Worm (Caenorhabditis elegans): Measurements from ENCODE around the gene F58F9.9.
"Not testable (repeated sequence)": the region's sequence is repeated elsewhere in the genome, so short reads cannot be mapped to it uniquely, and the experiment has no call there.

F58F9.9 gene

DNA sequence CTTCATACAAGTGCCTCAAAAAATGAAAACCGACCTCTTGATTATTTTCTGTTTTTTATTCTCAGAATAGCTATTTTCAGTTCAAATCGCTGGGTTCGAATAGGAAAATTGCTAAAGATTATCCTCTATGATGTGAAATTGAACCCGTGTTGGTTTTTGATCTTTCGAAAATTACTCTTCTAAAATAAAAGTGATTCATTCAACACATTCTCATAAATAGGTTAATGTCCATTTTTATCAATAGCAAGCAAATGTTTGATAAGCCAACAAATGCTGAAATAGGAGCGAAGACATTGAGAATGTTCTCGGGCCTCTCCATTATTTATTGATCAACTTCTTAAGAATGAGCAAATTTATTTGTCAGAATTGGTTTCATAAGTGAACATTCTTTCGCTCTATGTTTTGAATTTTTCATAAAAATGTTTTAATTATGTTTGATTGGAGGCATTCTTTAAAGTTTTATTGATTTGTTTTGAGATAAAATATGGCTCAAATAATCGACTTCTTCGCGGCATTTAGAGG, 7.3 kb upstream of the F58F9.9 start, which contains the start of gene F58F9.3:
F58F9.3 (plus strand) TSS at position 472 of the 522 bp plus-strand sequence.
- TF ChIP-seq nhr-80 (tag; optimal IDR thresholded peaks at IDR 0.05) (peak; percentile 37), egrh-3 (GFP tag; IDR thresholded peaks at IDR 0.05) (no peak), lin-26 (GFP tag; IDR thresholded peaks at IDR 0.05) (no peak)

DNA sequence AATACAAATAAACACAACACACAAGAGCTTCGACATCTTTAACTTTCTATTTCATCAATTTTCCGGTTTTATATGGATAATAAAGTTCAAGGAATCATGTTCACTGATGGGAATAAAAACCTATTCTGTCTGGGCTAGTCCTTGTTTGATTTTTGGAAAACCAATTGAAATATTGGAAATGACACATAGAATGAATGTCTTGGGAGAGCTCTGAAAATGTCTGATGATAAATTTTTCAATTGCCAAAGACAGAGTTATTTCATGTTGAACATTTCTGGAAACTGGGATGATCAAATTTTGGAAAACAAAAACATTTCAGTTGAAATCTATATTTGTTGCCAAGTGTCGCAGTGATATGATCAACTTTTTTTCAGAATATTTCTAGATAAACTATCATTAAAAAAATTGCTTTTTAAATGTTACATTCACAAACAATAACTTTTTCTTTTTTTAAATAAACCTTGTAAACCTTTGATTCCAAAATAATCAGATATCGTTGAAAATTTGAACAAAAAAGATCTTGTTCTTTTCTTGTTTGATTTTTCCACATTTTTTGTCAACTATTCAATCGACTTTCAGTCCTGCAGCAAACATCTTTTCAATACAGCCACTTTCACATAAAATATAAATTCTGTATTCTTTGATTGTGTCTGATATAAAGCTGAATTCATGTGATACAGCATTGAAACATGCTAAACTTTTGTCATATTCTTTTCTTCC, 2.4 kb upstream of the F58F9.9 start, which contains the start of the genes F58F9.6 and F58F9.8:
F58F9.6 (minus strand) TSS at position 101 of the 720 bp plus-strand sequence.
F58F9.8 (plus strand) TSS at position 670 of the 720 bp plus-strand sequence.
- TF ChIP-seq tbp1 (GFP tag; optimal IDR thresholded peaks at IDR 0.05) = no peak

DNA sequence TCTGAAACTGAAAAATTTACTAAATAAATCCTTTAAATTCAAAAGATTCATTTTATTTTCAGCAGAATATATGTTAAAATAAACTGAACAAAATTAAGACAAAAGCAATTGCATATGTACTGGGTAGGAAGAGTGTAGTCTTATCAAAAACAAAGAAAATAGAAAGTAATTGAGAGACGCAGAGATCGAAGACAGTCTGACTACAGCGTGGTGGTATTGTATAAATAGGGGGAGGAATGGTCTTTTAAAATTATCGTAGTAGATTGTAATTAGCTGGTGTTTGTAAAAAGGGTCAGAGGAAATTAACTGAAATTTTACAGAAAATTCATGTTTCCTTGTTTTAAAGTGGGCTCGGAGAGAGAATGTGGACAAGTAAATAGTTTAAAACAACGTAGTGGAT, 8.4 kb downstream of the F58F9.9 start, which contains the start of gene acox-3:
acox-3 (minus strand) TSS at position 7 of the 400 bp plus-strand sequence.
- TF ChIP-seq madf-8 (GFP tag; conservative IDR thresholded peaks at IDR 0.05) = no peak
- peak; percentile 18 for TF ChIP-seq nhr-80 (tag; optimal IDR thresholded peaks at IDR 0.05)

DNA sequence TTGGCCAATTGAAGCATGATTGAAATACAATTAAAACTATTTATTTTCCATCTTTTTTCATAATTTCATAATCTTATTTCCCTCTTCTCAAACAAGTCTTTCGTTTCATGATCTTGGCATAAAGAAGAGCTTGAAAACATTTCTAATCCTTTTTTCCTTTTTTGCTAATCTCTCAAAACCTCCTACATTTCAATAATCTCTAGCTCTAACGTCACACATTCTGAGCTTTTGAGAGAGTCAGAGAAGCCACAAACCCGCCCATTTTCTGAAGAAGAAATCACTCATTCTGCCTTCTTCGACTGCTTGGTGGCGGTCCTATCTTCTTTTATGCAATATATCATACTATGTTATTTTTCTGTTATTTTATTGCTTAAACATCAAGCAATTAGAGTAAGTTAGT, 9.5 kb downstream of the F58F9.9 start, which contains the start of gene F58F9.1:
F58F9.1 (plus strand) TSS at position 251 of the 400 bp plus-strand sequence.
- TF ChIP-seq ztf-6 (GFP tag; IDR thresholded peaks at IDR 0.05) (no peak), ceh-91 (GFP tag; IDR thresholded peaks at IDR 0.05) (no peak), ets-4 (GFP tag; optimal IDR thresholded peaks at IDR 0.05) (no peak), F57A8.1 (GFP tag; optimal IDR thresholded peaks at IDR 0.05) (no peak), ekl-4 (GFP tag; IDR thresholded peaks at IDR 0.05) (no peak), zim-3 (tag; optimal IDR thresholded peaks at IDR 0.05) (no peak), nhr-179 (tag; optimal IDR thresholded peaks at IDR 0.05) (no peak), Y53F4B.3 (GFP tag; IDR thresholded peaks at IDR 0.05) (no peak), fkh-3 (tag; optimal IDR thresholded peaks at IDR 0.05) (no peak), F22D6.2 (tag; optimal IDR thresholded peaks at IDR 0.05) (no peak), Y67H2A.10 (GFP tag; conservative IDR thresholded peaks at IDR 0.05) (no peak), ZK185.1 (tag; optimal IDR thresholded peaks at IDR 0.05; ENCODE audit: poor library complexity, severe bottlenecking) (no peak), tlf-1 (GFP tag; optimal IDR thresholded peaks at IDR 0.05) (no peak), F33H1.4 (GFP tag; IDR thresholded peaks at IDR 0.05) (no peak), ceh-79 (tag; optimal IDR thresholded peaks at IDR 0.05) (no peak), ztf-18 (tag; optimal IDR thresholded peaks at IDR 0.05) (no peak), nhr-27 (tag; optimal IDR thresholded peaks at IDR 0.05) (no peak), lag-1 (GFP tag; IDR thresholded peaks at IDR 0.05) (no peak), attf-3 (GFP tag; conservative IDR thresholded peaks at IDR 0.05) (no peak)

DNA sequence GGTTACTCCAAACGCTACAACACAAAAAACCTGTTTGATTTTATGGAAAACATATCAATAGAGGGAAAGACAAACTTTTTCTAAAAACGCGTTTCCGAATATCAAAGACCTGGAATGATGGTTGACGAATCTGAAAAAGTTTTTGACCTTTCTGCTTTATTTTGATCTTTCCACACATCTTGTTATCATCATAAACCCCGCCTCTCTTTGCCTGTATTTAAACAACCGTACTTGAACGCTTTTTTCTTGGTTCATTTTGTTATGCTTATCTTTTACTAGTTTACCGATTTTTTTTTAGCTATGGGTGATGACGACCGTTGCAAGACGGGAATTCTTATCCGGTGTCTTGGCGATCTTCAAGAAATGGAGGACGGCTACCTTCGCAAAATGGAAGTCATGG, 12.9 kb downstream of the F58F9.9 start, which contains the start of gene T13A10.2:
T13A10.2 (plus strand) TSS at position 301 of the 400 bp plus-strand sequence.
- TF ChIP-seq fkh-3 (tag; optimal IDR thresholded peaks at IDR 0.05); ceh-58 (GFP tag; IDR thresholded peaks at IDR 0.05); bed-2 (GFP tag; IDR thresholded peaks at IDR 0.05): not testable (repeated sequence)

DNA sequence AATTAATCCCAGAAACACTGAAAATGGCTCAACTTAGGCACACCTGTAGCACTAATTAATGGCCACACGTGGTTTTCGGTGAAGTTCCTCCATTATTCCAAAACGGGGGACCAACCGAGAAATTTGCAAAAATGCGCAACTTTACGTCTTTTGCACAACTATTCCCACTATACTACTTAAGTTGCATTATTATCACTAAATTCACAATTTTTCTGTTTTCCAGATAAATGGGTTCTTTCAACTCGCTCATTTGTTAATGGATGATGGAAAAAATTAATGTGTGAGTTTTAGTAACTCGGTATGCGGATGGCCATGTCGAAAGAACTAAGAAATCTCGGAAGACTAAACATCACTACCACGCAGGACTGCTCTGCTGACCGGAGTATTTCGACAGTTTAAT, 14.5 kb downstream of the F58F9.9 start, which contains the start of gene T13A10.64:
T13A10.64 (plus strand) TSS at position 301 of the 400 bp plus-strand sequence.
- TF ChIP-seq snpc-3.4 (tag; optimal IDR thresholded peaks at IDR 0.05) (no peak), F33H1.4 (GFP tag; IDR thresholded peaks at IDR 0.05) (no peak), F37B4.10 (GFP tag; IDR thresholded peaks at IDR 0.05) (no peak)
